Fruit fly (Drosophila melanogaster) S2 (cell line): Measurements from ENCODE around the gene CG34135.

ENCODE experiments used
- CG8478 ChIP-seq: fragments of >200 bp; optimal IDR thresholded peaks from 2 replicates; lab custom pipeline; 2018
- CTCF ChIP-seq, 2 experiments: fragments of >200 bp; optimal IDR thresholded peaks; 2 replicates each; lab custom pipeline; 2018

Gene CG34135

dm6 chr3R:8801126-8801762 lies 33.3 kb upstream of the CG34135 start, which contains the start of the genes Pif1A, Pif1B and CCT7:
Gene Pif1A, minus strand, starts transcription at chr3R:8801176.
Gene Pif1B, minus strand, starts transcription at chr3R:8801176.
Gene CCT7, plus strand, starts transcription at chr3R:8801564.
- TF ChIP-seq CG8478 (lab: Kevin White, UChicago) (no peak), CTCF (optimal IDR thresholded peaks at IDR 0.05; lab: Kevin White, UChicago) (no peak)

DNA sequence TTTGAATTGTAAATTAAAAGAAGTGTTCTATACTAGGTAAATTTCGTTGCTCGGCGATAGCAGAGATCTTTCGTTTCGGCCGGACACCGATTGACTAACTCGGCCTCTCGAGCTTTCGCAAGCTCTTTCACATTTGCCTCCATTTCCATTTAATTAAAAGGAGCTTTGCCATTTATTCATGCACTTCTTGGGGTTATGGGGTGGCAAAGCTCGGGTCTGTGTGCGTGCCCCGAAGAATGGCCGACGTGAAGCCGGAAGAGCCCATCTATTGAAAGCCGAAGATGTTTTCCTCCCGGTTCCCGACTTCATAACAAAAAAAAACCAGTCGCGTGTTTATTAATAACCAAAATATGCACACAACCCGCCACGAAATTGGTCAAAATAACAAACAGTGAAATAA lies 31.9 kb upstream of the CG34135 start:
- TF ChIP-seq CTCF (optimal IDR thresholded peaks at IDR 0.05; lab: Kevin White, UChicago) (no peak), CG8478 (lab: Kevin White, UChicago) (no peak)

DNA sequence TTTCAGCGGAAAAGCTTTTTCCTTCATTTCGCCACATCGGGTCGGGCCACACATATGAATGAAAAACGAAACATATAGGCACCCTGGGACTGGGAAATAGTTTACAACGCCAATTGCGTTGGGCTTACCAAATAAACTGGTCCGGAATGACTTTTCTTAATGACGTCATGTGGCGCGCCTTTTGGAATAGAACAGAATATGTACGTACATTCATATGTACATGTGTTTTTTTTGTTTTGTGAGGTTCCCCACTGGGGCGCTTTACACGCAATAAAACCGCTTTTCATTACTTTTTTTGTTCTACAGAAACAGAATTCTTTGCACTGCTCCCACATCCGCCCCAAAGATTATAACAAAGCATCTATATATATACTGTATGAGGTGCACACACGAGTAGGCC lies 30.3 kb upstream of the CG34135 start:
- no peak for TF ChIP-seq CG8478 (lab: Kevin White, UChicago)
- no peak for TF ChIP-seq CTCF (optimal IDR thresholded peaks at IDR 0.05; lab: Kevin White, UChicago)

DNA sequence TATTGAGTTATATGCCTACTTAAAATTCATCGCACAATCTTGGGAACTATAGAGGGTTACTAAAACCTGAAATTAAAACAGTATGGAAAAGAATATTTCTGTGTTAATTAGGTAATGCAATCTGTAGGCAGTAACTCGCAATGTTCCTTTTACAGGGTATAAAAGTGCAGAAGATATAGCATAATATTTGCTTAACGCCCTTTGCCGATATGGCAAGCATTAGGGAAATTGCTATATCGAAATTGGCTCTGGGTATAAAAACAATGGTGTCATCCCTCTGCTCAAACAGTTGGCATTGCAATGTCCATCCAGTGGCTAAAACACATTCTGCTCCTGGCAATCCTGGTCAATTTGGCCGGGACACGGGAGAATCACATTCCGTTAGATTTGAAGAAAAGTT lies 26.4 kb upstream of the CG34135 start, which contains the start of gene Ir85a:
Gene Ir85a (plus strand): TSS at position 301 of the 400 bp plus-strand sequence.
- TF ChIP-seq CG8478 (lab: Kevin White, UChicago), result no peak
- no peak for TF ChIP-seq CTCF (optimal IDR thresholded peaks at IDR 0.05; lab: Kevin White, UChicago)

- TF ChIP-seq CG8478 (lab: Kevin White, UChicago), result no peak
- TF ChIP-seq CTCF (optimal IDR thresholded peaks at IDR 0.05; lab: Kevin White, UChicago), result no peak
These were observed 25.7 kb upstream of the CG34135 start for dm6 chr3R:8793726-8794125.

dm6 chr3R:8792463-8793175 lies 24.6 kb upstream of the CG34135 start:
- TF ChIP-seq CG8478 (lab: Kevin White, UChicago) (no peak), CTCF (optimal IDR thresholded peaks at IDR 0.05; lab: Kevin White, UChicago) (no peak)

DNA sequence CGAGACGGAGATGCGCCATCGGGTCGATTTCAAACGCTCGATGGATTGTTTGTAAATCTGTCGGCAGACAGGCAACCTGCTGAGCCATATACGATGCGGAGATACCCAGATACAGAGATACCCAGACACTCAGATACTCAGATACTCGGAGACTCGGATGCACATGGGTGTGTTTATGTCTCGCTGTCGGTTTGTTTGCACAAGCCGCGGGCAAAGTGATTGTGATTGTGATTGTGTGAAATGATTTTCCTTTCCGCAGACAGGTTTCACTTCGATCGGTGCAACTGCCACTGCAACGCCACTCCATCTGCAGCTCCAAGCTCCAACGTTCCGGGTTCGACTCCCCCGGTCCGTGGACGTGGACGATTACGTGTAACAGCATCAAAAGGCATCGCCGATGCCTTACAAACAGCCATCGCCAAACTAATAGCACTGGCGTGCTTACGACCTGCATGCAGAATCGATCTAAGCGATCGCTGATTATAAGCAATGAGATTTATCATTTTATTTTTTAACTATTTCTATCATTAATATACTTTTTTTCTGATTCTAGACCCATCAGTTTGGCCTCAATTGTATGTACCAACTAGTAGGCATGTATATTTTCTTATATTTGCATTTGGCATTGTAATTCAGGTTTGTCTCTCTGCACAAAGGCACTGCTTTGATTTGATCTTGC lies 20.9 kb upstream of the CG34135 start:
- TF ChIP-seq CTCF (optimal IDR thresholded peaks at IDR 0.05; lab: Kevin White, UChicago) (no peak), CG8478 (lab: Kevin White, UChicago) (no peak)

DNA sequence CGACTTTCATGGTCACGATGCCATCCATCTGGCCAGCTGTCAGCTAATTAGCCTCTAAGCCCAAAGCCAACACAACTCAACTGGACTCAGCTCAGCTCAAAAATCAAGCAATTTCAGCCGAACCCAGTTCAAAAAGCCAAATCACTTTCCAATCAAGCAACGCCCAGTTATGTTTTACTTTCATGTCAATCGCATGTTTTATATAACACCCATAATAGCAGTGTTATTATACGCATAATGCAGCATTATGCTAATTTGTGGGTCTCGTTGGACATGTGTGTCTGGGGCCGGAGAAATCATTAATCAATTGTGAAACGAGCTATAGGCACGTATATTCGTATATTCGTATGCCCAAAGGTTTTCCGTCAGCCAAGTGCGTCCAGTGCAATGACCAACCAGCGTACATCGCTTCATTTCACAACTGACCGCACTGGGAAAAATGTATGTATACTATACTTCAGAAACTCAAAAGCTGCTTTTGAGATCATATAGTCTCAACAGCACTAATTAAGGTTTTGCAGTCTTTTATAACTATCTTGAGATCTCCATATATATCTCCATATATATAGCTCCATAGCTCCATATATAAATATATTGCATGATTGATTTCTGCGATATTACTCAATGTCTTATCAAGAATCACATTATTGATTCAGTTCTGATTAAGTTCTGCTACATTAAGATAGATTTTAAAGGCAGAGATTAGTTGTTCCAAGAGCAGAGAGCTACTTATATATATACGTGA lies 19.7 kb upstream of the CG34135 start:
- no peak for TF ChIP-seq CTCF (optimal IDR thresholded peaks at IDR 0.05; lab: Kevin White, UChicago)
- TF ChIP-seq CG8478 (lab: Kevin White, UChicago), result no peak

DNA sequence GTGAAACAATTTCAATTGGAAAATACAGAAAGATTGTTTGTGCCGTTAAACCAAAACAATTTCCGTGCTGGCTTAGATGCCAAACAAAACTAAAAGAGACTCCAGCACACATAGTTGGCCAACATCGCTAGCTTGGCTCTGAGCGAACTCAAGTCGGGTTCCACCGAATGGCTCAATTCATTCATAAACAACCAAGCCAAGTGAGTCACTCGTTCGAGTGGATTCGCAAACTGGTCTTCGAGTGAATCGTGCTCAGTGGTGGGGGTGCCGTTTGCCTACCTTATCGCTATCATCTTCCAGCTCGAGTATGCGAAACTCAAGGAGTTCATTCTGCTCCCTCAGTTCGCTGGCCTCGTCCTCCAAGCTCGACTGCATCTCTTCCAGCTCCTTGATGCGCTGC lies 17.5 kb upstream of the CG34135 start:
- TF ChIP-seq CG8478 (lab: Kevin White, UChicago), result no peak
- TF ChIP-seq CTCF (optimal IDR thresholded peaks at IDR 0.05; lab: Kevin White, UChicago), result no peak

DNA sequence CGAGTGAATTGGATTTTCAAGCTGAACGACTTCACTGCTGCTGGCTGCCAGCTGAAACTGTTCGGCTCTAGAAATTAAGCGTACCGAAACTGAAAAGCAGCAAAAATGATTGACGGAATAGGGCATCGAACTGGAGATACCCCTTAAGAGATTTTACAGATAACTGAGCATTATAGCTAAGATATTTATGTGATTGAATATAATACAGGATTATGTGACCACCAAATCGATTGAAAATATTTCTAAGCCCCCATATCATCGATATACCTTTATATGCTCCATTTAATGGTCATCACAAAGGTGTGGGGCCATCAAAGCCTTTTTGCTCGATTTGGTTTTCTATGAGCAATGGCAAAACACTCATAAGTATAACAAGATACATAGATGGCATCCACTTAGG lies 16.8 kb upstream of the CG34135 start:
- TF ChIP-seq CTCF (optimal IDR thresholded peaks at IDR 0.05; lab: Kevin White, UChicago) (no peak), CG8478 (lab: Kevin White, UChicago) (no peak)

- no peak for TF ChIP-seq CTCF (optimal IDR thresholded peaks at IDR 0.05; lab: Kevin White, UChicago)
- TF ChIP-seq CG8478 (lab: Kevin White, UChicago), result no peak
These were observed 12.7 kb upstream of the CG34135 start, which contains the start of gene CG33189 for dm6 chr3R:8780689-8781088. Gene CG33189, minus strand, starts transcription at chr3R:8780789.

- TF ChIP-seq CTCF (optimal IDR thresholded peaks at IDR 0.05; lab: Kevin White, UChicago) (no peak), CG8478 (lab: Kevin White, UChicago) (no peak)
These were observed 11.8 kb upstream of the CG34135 start, which contains the start of gene CG33191 for dm6 chr3R:8779823-8780222. Gene CG33191, minus strand, starts transcription at chr3R:8779923.

- TF ChIP-seq CTCF (optimal IDR thresholded peaks at IDR 0.05; lab: Kevin White, UChicago) (no peak), CG8478 (lab: Kevin White, UChicago) (no peak)
These were observed 5.1 kb upstream of the CG34135 start, which contains the start of gene CG34301 for dm6 chr3R:8773135-8773534. Gene CG34301, plus strand, starts transcription at chr3R:8773435.

DNA sequence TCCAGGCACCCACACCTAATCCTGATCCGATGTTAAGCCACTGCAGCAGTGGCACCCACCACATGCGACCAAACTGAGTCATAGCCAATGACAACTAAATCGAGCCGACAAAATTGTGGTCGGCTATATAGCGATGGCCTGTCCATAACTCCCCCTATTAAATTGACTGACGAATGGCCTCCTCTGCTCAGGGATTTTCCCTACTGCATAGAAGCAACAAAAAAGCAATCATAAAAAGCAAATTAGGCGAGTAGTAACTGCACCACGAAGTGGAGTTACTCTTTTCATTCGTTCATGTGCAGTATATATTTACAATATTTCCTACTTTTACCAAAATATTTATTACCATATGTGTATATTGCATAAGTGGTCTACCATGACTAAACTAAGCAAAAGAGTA lies 4.6 kb upstream of the CG34135 start, which contains the start of gene CG13318:
Gene CG13318 (minus strand): TSS at position 101 of the 400 bp plus-strand sequence.
- no peak for TF ChIP-seq CG8478 (lab: Kevin White, UChicago)
- no peak for TF ChIP-seq CTCF (optimal IDR thresholded peaks at IDR 0.05; lab: Kevin White, UChicago)
